Worm (Caenorhabditis elegans) whole organism, late embryonic: ENCODE data around the gene W06F12.2.

Experiments
- C08G9.2 ChIP-seq: sonication (generic microtip); optimal IDR thresholded peaks from 2 replicates; lab custom pipeline; 2016; ENCODE audit warnings: mild to moderate bottlenecking, missing genetic modification characterization, moderate library complexity, missing compliant biosample characterization
- C38D4.7 ChIP-seq: fragments of 200-800 bp; sonication (Bioruptor generic); optimal IDR thresholded peaks from 2 replicates; lab custom pipeline; 2018; ENCODE audit warnings: mild to moderate bottlenecking, missing genetic modification characterization, moderate library complexity, missing compliant biosample characterization
- K09A11.1 ChIP-seq: sonication (generic microtip); optimal IDR thresholded peaks from 2 replicates; lab custom pipeline; 2017; ENCODE audit warnings: antibody characterized with exemption, mild to moderate bottlenecking, missing genetic modification characterization, missing compliant biosample characterization; ENCODE audit not compliant: insufficient read depth
- Y22D7AL.16 ChIP-seq: sonication (generic microtip); optimal IDR thresholded peaks from 2 replicates; lab custom pipeline; 2016; ENCODE audit warnings: missing genetic modification characterization, missing compliant biosample characterization
- ama-1 ChIP-seq: fragments of 150-350 bp; optimal IDR thresholded peaks from 2 replicates; lab custom pipeline; 2014
- ceh-18 ChIP-seq: sonication (generic microtip); optimal IDR thresholded peaks from 2 replicates; lab custom pipeline; 2016; ENCODE audit warnings: missing genetic modification characterization, missing compliant biosample characterization
- ceh-2 ChIP-seq: sonication (generic microtip); optimal IDR thresholded peaks from 2 replicates; lab custom pipeline; 2016; ENCODE audit warnings: missing genotype, missing genetic modification characterization, missing compliant biosample characterization
- ceh-31 ChIP-seq: sonication (generic microtip); optimal IDR thresholded peaks from 2 replicates; lab custom pipeline; 2016; ENCODE audit warnings: missing genetic modification characterization, missing compliant biosample characterization
- ceh-34 ChIP-seq: sonication (generic microtip); optimal IDR thresholded peaks from 2 replicates; lab custom pipeline; 2016; ENCODE audit warnings: mild to moderate bottlenecking, missing genetic modification characterization, missing compliant biosample characterization
- ceh-9 ChIP-seq: sonication (generic microtip); optimal IDR thresholded peaks from 2 replicates; lab custom pipeline; 2016; ENCODE audit warnings: mild to moderate bottlenecking, missing genetic modification characterization, inconsistent platforms, missing compliant biosample characterization
- che-1 ChIP-seq: sonication (generic microtip); optimal IDR thresholded peaks from 2 replicates; lab custom pipeline; 2016; ENCODE audit warnings: mild to moderate bottlenecking, missing genetic modification characterization, missing compliant biosample characterization
- dmd-4 ChIP-seq: sonication (generic microtip); optimal IDR thresholded peaks from 2 replicates; lab custom pipeline; 2016; ENCODE audit warnings: borderline replicate concordance, missing genetic modification characterization, missing compliant biosample characterization
- elt-2 ChIP-seq: sonication (generic microtip); optimal IDR thresholded peaks from 2 replicates; lab custom pipeline; 2016; ENCODE audit warnings: missing genetic modification reagents, missing genetic modification characterization, missing compliant biosample characterization
- elt-4 ChIP-seq: sonication (generic microtip); optimal IDR thresholded peaks from 2 replicates; lab custom pipeline; 2016; ENCODE audit warnings: missing genetic modification characterization, missing compliant biosample characterization
- fkh-10 ChIP-seq: fragments of 150-350 bp; optimal IDR thresholded peaks from 2 replicates; lab custom pipeline; 2014; ENCODE audit warnings: missing biosample characterization, missing genetic modification reagents, missing genetic modification characterization
- fkh-6 ChIP-seq: sonication (generic microtip); optimal IDR thresholded peaks from 2 replicates; lab custom pipeline; 2016; ENCODE audit warnings: missing genetic modification characterization, missing compliant biosample characterization
- hlh-13 ChIP-seq: fragments of 200-800 bp; sonication (Bioruptor generic); optimal IDR thresholded peaks from 2 replicates; lab custom pipeline; 2018; ENCODE audit warnings: mild to moderate bottlenecking, missing genetic modification characterization, missing compliant biosample characterization
- hlh-30 ChIP-seq: sonication (generic microtip); optimal IDR thresholded peaks from 2 replicates; lab custom pipeline; 2017; ENCODE audit warnings: antibody characterized with exemption, missing genetic modification characterization, missing compliant biosample characterization; ENCODE audit not compliant: insufficient read depth
- hlh-6 ChIP-seq: sonication (generic microtip); optimal IDR thresholded peaks from 2 replicates; lab custom pipeline; 2016; ENCODE audit warnings: missing genotype, missing genetic modification characterization, missing compliant biosample characterization
- lim-6 ChIP-seq: sonication (generic microtip); optimal IDR thresholded peaks from 2 replicates; lab custom pipeline; 2016; ENCODE audit warnings: missing genetic modification characterization, missing compliant biosample characterization
- madf-2 ChIP-seq: sonication (generic microtip); optimal IDR thresholded peaks from 2 replicates; lab custom pipeline; 2017; ENCODE audit warnings: missing genetic modification characterization, missing compliant biosample characterization
- mec-3 ChIP-seq: sonication (generic microtip); optimal IDR thresholded peaks from 2 replicates; lab custom pipeline; 2016; ENCODE audit warnings: borderline replicate concordance, missing genetic modification characterization, missing compliant biosample characterization
- nfya-1 ChIP-seq: sonication (generic microtip); optimal IDR thresholded peaks from 2 replicates; lab custom pipeline; 2017; ENCODE audit warnings: missing genetic modification characterization, mild to moderate bottlenecking, missing compliant biosample characterization, antibody characterized with exemption, moderate library complexity
- nhr-11 ChIP-seq: fragments of 150-350 bp; optimal IDR thresholded peaks from 2 replicates; lab custom pipeline; 2014; ENCODE audit warnings: missing biosample characterization, missing genetic modification characterization
- odd-2 ChIP-seq: sonication (generic microtip); optimal IDR thresholded peaks from 2 replicates; lab custom pipeline; 2017; ENCODE audit warnings: antibody characterized with exemption, mild to moderate bottlenecking, missing genetic modification characterization, missing compliant biosample characterization
- pag-3 ChIP-seq: sonication (generic microtip); optimal IDR thresholded peaks from 2 replicates; lab custom pipeline; 2016; ENCODE audit warnings: missing compliant biosample characterization, missing genetic modification characterization, borderline replicate concordance
- pax-1 ChIP-seq: fragments of 150-350 bp; optimal IDR thresholded peaks from 2 replicates; lab custom pipeline; 2014; ENCODE audit warnings: missing biosample characterization, missing genetic modification characterization
- pha-2 ChIP-seq: sonication (generic microtip); optimal IDR thresholded peaks from 2 replicates; lab custom pipeline; 2017; ENCODE audit warnings: mild to moderate bottlenecking, missing genetic modification characterization, missing compliant biosample characterization
- pros-1 ChIP-seq: fragments of 150-350 bp; optimal IDR thresholded peaks from 2 replicates; lab custom pipeline; 2014; ENCODE audit warnings: missing biosample characterization, missing genetic modification reagents, missing genetic modification characterization
- ref-2 ChIP-seq: sonication (generic microtip); optimal IDR thresholded peaks from 2 replicates; lab custom pipeline; 2016; ENCODE audit warnings: missing genetic modification characterization, missing compliant biosample characterization
- sdc-2 ChIP-seq: sonication (generic microtip); optimal IDR thresholded peaks from 2 replicates; lab custom pipeline; 2016; ENCODE audit warnings: missing genotype, missing genetic modification characterization, missing compliant biosample characterization
- sox-2 ChIP-seq: fragments of 200-800 bp; sonication (Bioruptor generic); IDR thresholded peaks from 2 replicates; pipeline ENCODE4 v1.3.6; 2022; ENCODE audit warnings: missing genetic modification reagents, missing genetic modification characterization, missing compliant biosample characterization
- sox-4 ChIP-seq: sonication (generic microtip); optimal IDR thresholded peaks from 2 replicates; lab custom pipeline; 2017; ENCODE audit warnings: mild to moderate bottlenecking, missing genetic modification characterization, inconsistent platforms, missing compliant biosample characterization
- tbx-7 ChIP-seq: sonication (generic microtip); optimal IDR thresholded peaks from 2 replicates; lab custom pipeline; 2016; ENCODE audit warnings: missing genotype, missing genetic modification characterization, missing compliant biosample characterization
- ttx-3 ChIP-seq: sonication (generic microtip); optimal IDR thresholded peaks from 2 replicates; lab custom pipeline; 2016; ENCODE audit warnings: missing genetic modification reagents, missing genetic modification characterization, missing compliant biosample characterization
- unc-42 ChIP-seq: sonication (generic microtip); optimal IDR thresholded peaks from 2 replicates; lab custom pipeline; 2016; ENCODE audit warnings: missing genotype, missing genetic modification characterization, missing compliant biosample characterization
- unc-55 ChIP-seq: sonication (generic microtip); optimal IDR thresholded peaks from 2 replicates; lab custom pipeline; 2017; ENCODE audit warnings: missing biosample characterization, missing genetic modification reagents, missing genetic modification characterization
- zip-5 ChIP-seq: sonication (generic microtip); optimal IDR thresholded peaks from 2 replicates; lab custom pipeline; 2016; ENCODE audit warnings: missing genetic modification characterization, missing compliant biosample characterization

Gene W06F12.2

ce11 chrIII:13779360-13780093 is 48.0 kb upstream of the W06F12.2 start (continued):
- TF ChIP-seq C38D4.7 (GFP tag; lab: Kevin White, UChicago) (peak; percentile 50), unc-55 (GFP tag; lab: Kevin White, UChicago) (no peak), ceh-18 (tag; lab: Kevin White, UChicago) (no peak), ttx-3 (tag; lab: Kevin White, UChicago) (no peak)

ce11 chrIII:13778816-13779215 is 47.3 kb upstream of the W06F12.2 start:
- TF ChIP-seq odd-2 (tag; lab: Kevin White, UChicago) (peak; percentile 35), zip-5 (no peak), ceh-9 (tag; lab: Kevin White, UChicago) (no peak), nhr-11 (tag; lab: Kevin White, UChicago) (peak; percentile 76), pax-1 (tag; lab: Kevin White, UChicago) (peak; percentile 53)
- TF ChIP-seq, all 69 proteins: peak for 3

- no peak for TF ChIP-seq Y22D7AL.16 (tag; lab: Kevin White, UChicago)
- TF ChIP-seq pros-1 = no peak
- TF ChIP-seq sox-2 (GFP tag; lab: Robert Waterston, UW) = no peak
- TF ChIP-seq pax-1 (tag; lab: Kevin White, UChicago) = no peak
- TF ChIP-seq madf-2 (tag; lab: Kevin White, UChicago) = no peak
- no peak for TF ChIP-seq elt-4 (tag; lab: Kevin White, UChicago)
- TF ChIP-seq fkh-10 (GFP tag; lab: Kevin White, UChicago) = no peak
- TF ChIP-seq fkh-6 (tag; lab: Kevin White, UChicago) = no peak
- TF ChIP-seq elt-2 (tag; lab: Kevin White, UChicago) = no peak
- no peak for TF ChIP-seq nhr-11 (tag; lab: Kevin White, UChicago)
- no peak for TF ChIP-seq sox-4 (tag; lab: Kevin White, UChicago)
- TF ChIP-seq mec-3 (tag; lab: Kevin White, UChicago) = no peak
These were observed 41.4 kb upstream of the W06F12.2 start, which contains the start of gene mdt-29 for ce11 chrIII:13772876-13773275. TSS of gene mdt-29 (plus strand) at chrIII:13773176.

ce11 chrIII:13771145-13771544 is 39.7 kb upstream of the W06F12.2 start, which contains the start of the genes cyk-4 and pdr-1:
TSS of gene cyk-4 (minus strand) at chrIII:13771224.
TSS of gene pdr-1 (plus strand) at chrIII:13771513.
- TF ChIP-seq ceh-2 (tag; lab: Kevin White, UChicago) (no peak), pha-2 (tag; lab: Kevin White, UChicago) (no peak), nfya-1 (tag; lab: Kevin White, UChicago) (peak; percentile 57), ceh-34 (tag; lab: Kevin White, UChicago) (peak; percentile 7), unc-42 (peak; percentile 25), sdc-2 (tag; lab: Kevin White, UChicago) (no peak), ref-2 (tag; lab: Kevin White, UChicago) (no peak), hlh-30 (peak; percentile 44), ceh-31 (tag; lab: Kevin White, UChicago) (peak; percentile 12)

ce11 chrIII:13770017-13770416 is 38.5 kb upstream of the W06F12.2 start:
- TF ChIP-seq K09A11.1 (no peak), che-1 (tag; lab: Kevin White, UChicago) (no peak), odd-2 (tag; lab: Kevin White, UChicago) (no peak), lim-6 (no peak), ceh-34 (tag; lab: Kevin White, UChicago) (no peak), hlh-6 (tag; lab: Kevin White, UChicago) (no peak), ama-1 (lab: Kevin White, UChicago) (no peak), C38D4.7 (GFP tag; lab: Kevin White, UChicago) (no peak), pros-1 (no peak), nhr-11 (tag; lab: Kevin White, UChicago) (no peak), nfya-1 (tag; lab: Kevin White, UChicago) (no peak), unc-42 (no peak), ttx-3 (tag; lab: Kevin White, UChicago) (no peak), tbx-7 (tag; lab: Kevin White, UChicago) (no peak), dmd-4 (tag; lab: Kevin White, UChicago) (no peak), pag-3 (no peak), C08G9.2 (tag; lab: Kevin White, UChicago) (no peak), zip-5 (no peak), hlh-13 (GFP tag; lab: Kevin White, UChicago) (no peak)
- TF ChIP-seq, all 69 proteins: peak for 0
